Fruit fly (Drosophila melanogaster): Measurements from ENCODE around the gene RPA2.

Gene RPA2

dm6 chr2L:20944886-20945558, 19.1 kb upstream of the RPA2 start (continued):
- TF ChIP-seq Sox15 (GFP tag; optimal IDR thresholded peaks at IDR 0.05): no peak
- TF ChIP-seq Eip78C (GFP tag): peak; percentile 76
- peak; percentile 22 for TF ChIP-seq CG8319 (GFP tag; optimal IDR thresholded peaks at IDR 0.05)
- peak; percentile 8 for TF ChIP-seq CG7368 (GFP tag; optimal IDR thresholded peaks at IDR 0.05)
- peak; percentile 14 for TF ChIP-seq lz (GFP tag; optimal IDR thresholded peaks at IDR 0.05)
- TF ChIP-seq CG1621 (tag; optimal IDR thresholded peaks at IDR 0.05): no peak
- no peak for TF ChIP-seq CG11762 (GFP tag; optimal IDR thresholded peaks at IDR 0.05; ENCODE audit: insufficient read depth)
- TF ChIP-seq spab (GFP tag; optimal IDR thresholded peaks at IDR 0.05): peak; percentile 9
- no peak for TF ChIP-seq CG8119 (GFP tag; IDR thresholded peaks at IDR 0.05)
- peak; percentile 50 for TF ChIP-seq Hr4 (GFP tag; optimal IDR thresholded peaks at IDR 0.05)
- TF ChIP-seq Eip93F (GFP tag; optimal IDR thresholded peaks at IDR 0.05): no peak
- peak; percentile 40 for TF ChIP-seq esn (GFP tag; optimal IDR thresholded peaks at IDR 0.05)
- TF ChIP-seq Ets96B (tag; optimal IDR thresholded peaks at IDR 0.05): no peak
- no peak for TF ChIP-seq CG6808 (GFP tag; optimal IDR thresholded peaks at IDR 0.05)
- peak; percentile 32 for TF ChIP-seq acj6 (GFP tag; optimal IDR thresholded peaks at IDR 0.05)
- peak; percentile 22 for TF ChIP-seq CG6792 (GFP tag; optimal IDR thresholded peaks at IDR 0.05)
- TF ChIP-seq Sox102F (GFP tag; optimal IDR thresholded peaks at IDR 0.05): peak; percentile 17
- peak; percentile 71 for TF ChIP-seq CG32006 (GFP tag; optimal IDR thresholded peaks at IDR 0.05)
- peak; percentile 34 for TF ChIP-seq Smox (GFP tag; optimal IDR thresholded peaks at IDR 0.05)
- no peak for TF ChIP-seq Blimp-1 (GFP tag; optimal IDR thresholded peaks at IDR 0.05)
- peak; percentile 45 for TF ChIP-seq CG10669 (GFP tag; optimal IDR thresholded peaks at IDR 0.05)
- TF ChIP-seq CG6276 (GFP tag; optimal IDR thresholded peaks at IDR 0.05): peak; percentile 41
- no peak for TF ChIP-seq Lpt (GFP tag; optimal IDR thresholded peaks at IDR 0.05)
- peak; percentile 28 for TF ChIP-seq CG31627 (GFP tag; optimal IDR thresholded peaks at IDR 0.05)
- peak; percentile 41 for TF ChIP-seq CG3032 (tag; optimal IDR thresholded peaks at IDR 0.05)
- peak; percentile 38 for TF ChIP-seq achi (GFP tag; optimal IDR thresholded peaks at IDR 0.05)
- no peak for TF ChIP-seq CG11294 (GFP tag; IDR thresholded peaks at IDR 0.05)
- TF ChIP-seq Sox14 (GFP tag; optimal IDR thresholded peaks at IDR 0.05): peak; percentile 53
- peak; percentile 50; the same call in 1 of the 2 replicates for TF ChIP-seq CG15336 (GFP tag; IDR thresholded peaks at IDR 0.05)
- TF ChIP-seq vri (GFP tag; optimal IDR thresholded peaks at IDR 0.05): no peak
- peak; percentile 50 for TF ChIP-seq svp (GFP tag)
- TF ChIP-seq fd85E (GFP tag; optimal IDR thresholded peaks at IDR 0.05): no peak
- TF ChIP-seq fd59A (GFP tag; optimal IDR thresholded peaks at IDR 0.05): no peak
- peak; percentile 58 for TF ChIP-seq CG10631 (GFP tag; optimal IDR thresholded peaks at IDR 0.05)
- TF ChIP-seq topi (GFP tag; optimal IDR thresholded peaks at IDR 0.05): peak; percentile 9
- peak; percentile 38 for TF ChIP-seq pdm3 (GFP tag; optimal IDR thresholded peaks at IDR 0.05)
- TF ChIP-seq Hr39 (GFP tag; optimal IDR thresholded peaks at IDR 0.05): peak; percentile 25
- TF ChIP-seq CG34406 (GFP tag; optimal IDR thresholded peaks at IDR 0.05): peak; percentile 27
- TF ChIP-seq CG8632 (GFP tag; optimal IDR thresholded peaks at IDR 0.05): no peak

- TF ChIP-seq CG8119 (GFP tag; IDR thresholded peaks at IDR 0.05) (peak; percentile 50; the same call in 1 of the 3 replicates), CG8632 (GFP tag; optimal IDR thresholded peaks at IDR 0.05) (peak; percentile 16), Ets96B (tag; optimal IDR thresholded peaks at IDR 0.05) (peak; percentile 10), fd85E (GFP tag; optimal IDR thresholded peaks at IDR 0.05) (no peak), ss (GFP tag; optimal IDR thresholded peaks at IDR 0.05) (peak in 1 of 2 experiments; percentile 10), CG32006 (GFP tag; optimal IDR thresholded peaks at IDR 0.05) (peak; percentile 60), Blimp-1 (GFP tag; optimal IDR thresholded peaks at IDR 0.05) (no peak), OdsH (GFP tag; optimal IDR thresholded peaks at IDR 0.05) (peak; percentile 52), CG6808 (GFP tag; optimal IDR thresholded peaks at IDR 0.05) (peak; percentile 12), Hr38 (GFP tag; optimal IDR thresholded peaks at IDR 0.05) (no peak), pdm3 (GFP tag; optimal IDR thresholded peaks at IDR 0.05) (peak; percentile 26), CG4318 (GFP tag; optimal IDR thresholded peaks at IDR 0.05) (peak; percentile 16), vri (GFP tag; optimal IDR thresholded peaks at IDR 0.05) (no peak), Met (GFP tag; optimal IDR thresholded peaks at IDR 0.05) (peak; percentile 26), CG9139 (GFP tag; optimal IDR thresholded peaks at IDR 0.05) (no peak), CG16779 (tag; optimal IDR thresholded peaks at IDR 0.05) (no peak), salr (GFP tag; optimal IDR thresholded peaks at IDR 0.05) (no peak), lz (GFP tag; optimal IDR thresholded peaks at IDR 0.05) (no peak), CG34406 (GFP tag; optimal IDR thresholded peaks at IDR 0.05) (no peak), CG31627 (GFP tag; optimal IDR thresholded peaks at IDR 0.05) (no peak), CG6276 (GFP tag; optimal IDR thresholded peaks at IDR 0.05) (peak; percentile 32), Lpt (GFP tag; optimal IDR thresholded peaks at IDR 0.05) (no peak), CG3919 (GFP tag; optimal IDR thresholded peaks at IDR 0.05) (peak; percentile 43), CG10631 (GFP tag; optimal IDR thresholded peaks at IDR 0.05) (peak; percentile 42), CG6854 (GFP tag; optimal IDR thresholded peaks at IDR 0.05) (no peak), Hr4 (GFP tag; optimal IDR thresholded peaks at IDR 0.05) (peak; percentile 59)
These were observed 18.4 kb upstream of the RPA2 start for dm6 chr2L:20944342-20944741.
